Worm (Caenorhabditis elegans): ENCODE results near the gene gst-2.

- TF ChIP-seq unc-62 (GFP tag; optimal IDR thresholded peaks at IDR 0.05) = no peak
- TF ChIP-seq ceh-28 (tag; optimal IDR thresholded peaks at IDR 0.05) = peak; percentile 14
- TF ChIP-seq zag-1 (tag; optimal IDR thresholded peaks at IDR 0.05) = no peak
- no peak for TF ChIP-seq ama-1 (optimal IDR thresholded peaks at IDR 0.05)
- no peak for TF ChIP-seq snpc-4 (tag; optimal IDR thresholded peaks at IDR 0.05)
- TF ChIP-seq nhr-23 (tag; optimal IDR thresholded peaks at IDR 0.05) = no peak
- TF ChIP-seq ceh-9 (tag; optimal IDR thresholded peaks at IDR 0.05) = no peak
Measured at ce11 chrIV:10180133-10180749, 38.4 kb upstream of the gst-2 start, which contains the start of gene gta-1.

All from whole organism, L3 larva.